Fruit fly (Drosophila melanogaster): ENCODE results near the gene Kdm5.

- TF ChIP-seq Hr78 (GFP tag; optimal IDR thresholded peaks at IDR 0.05) (no peak), Myc (optimal IDR thresholded peaks at IDR 0.05) (no peak), psq (GFP tag; optimal IDR thresholded peaks at IDR 0.05) (no peak)
Measured at dm6 chr2L:5958581-5959177, 40.6 kb downstream of the Kdm5 start, which contains the start of gene Vm26Ac.
